Worm (Caenorhabditis elegans): ENCODE results near the gene sru-15.

ce11 chrIV:17361143-17361542 lies 34.9 kb upstream of the sru-15 start, which contains the start of gene clec-202:
- TF ChIP-seq him-1 (tag; optimal IDR thresholded peaks at IDR 0.05) (no peak), dao-5 (tag; optimal IDR thresholded peaks at IDR 0.05) (no peak)

Measured in whole organism, L4/young adult.